Worm (Caenorhabditis elegans): Measurements from ENCODE around the gene nspd-3.

ce11 chrIV:5149793-5150192, 13.0 kb downstream of the nspd-3 start, which contains the start of gene C24D10.5:
- TF ChIP-seq nhr-179 (tag; optimal IDR thresholded peaks at IDR 0.05) (no peak), ztf-26 (tag; optimal IDR thresholded peaks at IDR 0.05) (no peak), cebp-2 (GFP tag; IDR thresholded peaks at IDR 0.05) (no peak), ceh-79 (tag; optimal IDR thresholded peaks at IDR 0.05) (no peak), snpc-4 (GFP tag; optimal IDR thresholded peaks at IDR 0.05) (no peak), snpc-4 (tag; optimal IDR thresholded peaks at IDR 0.05) (no peak), xnd-1 (tag; optimal IDR thresholded peaks at IDR 0.05) (no peak), T07F8.4 (tag; optimal IDR thresholded peaks at IDR 0.05) (no peak)
